Worm (Caenorhabditis elegans) whole organism, L3 larva: ENCODE results near the gene K09E9.7.

Experiments
- R02D3.7 ChIP-seq: fragments of 150-350 bp; optimal IDR thresholded peaks from 2 replicates; lab custom pipeline; 2014; ENCODE audit warnings: missing biosample characterization, missing genetic modification characterization
- ZK546.5 ChIP-seq: sonication (generic microtip); optimal IDR thresholded peaks from 2 replicates; lab custom pipeline; 2017; ENCODE audit warnings: missing biosample characterization, missing genetic modification characterization
- aly-2 ChIP-seq: fragments of 150-350 bp; optimal IDR thresholded peaks from 2 replicates; lab custom pipeline; 2014; ENCODE audit warnings: missing biosample characterization, missing genetic modification characterization
- ama-1 ChIP-seq: fragments of 150-350 bp; optimal IDR thresholded peaks from 2 replicates; lab custom pipeline; 2018
- ceh-28 ChIP-seq: fragments of 150-350 bp; optimal IDR thresholded peaks from 2 replicates; lab custom pipeline; 2014; ENCODE audit warnings: missing biosample characterization, missing genetic modification reagents, missing genetic modification characterization
- ceh-82 ChIP-seq: fragments of 150-350 bp; optimal IDR thresholded peaks from 2 replicates; lab custom pipeline; 2014; ENCODE audit warnings: missing biosample characterization, missing genetic modification characterization
- ceh-9 ChIP-seq: sonication (generic microtip); optimal IDR thresholded peaks from 2 replicates; lab custom pipeline; 2018; ENCODE audit warnings: missing biosample characterization, missing genetic modification characterization
- daf-12 ChIP-seq: fragments of 150-350 bp; optimal IDR thresholded peaks from 2 replicates; lab custom pipeline; 2014; ENCODE audit warnings: missing biosample characterization, missing genetic modification reagents, missing genetic modification characterization
- egl-27 ChIP-seq: sonication (generic microtip); optimal IDR thresholded peaks from 4 replicates; lab custom pipeline; 2017; ENCODE audit warnings: missing biosample characterization, missing genetic modification reagents, missing genetic modification characterization
- egl-5 ChIP-seq: fragments of 150-350 bp; optimal IDR thresholded peaks from 2 replicates; lab custom pipeline; 2017; ENCODE audit warnings: missing biosample characterization, missing genetic modification reagents, missing genetic modification characterization, inconsistent platforms
- elt-1 ChIP-seq: fragments of 150-350 bp; optimal IDR thresholded peaks from 2 replicates; lab custom pipeline; 2014; ENCODE audit warnings: missing biosample characterization, missing genetic modification characterization
- elt-2 ChIP-seq: sonication (generic microtip); optimal IDR thresholded peaks from 2 replicates; lab custom pipeline; 2016; ENCODE audit warnings: missing genetic modification reagents, mild to moderate bottlenecking, missing genetic modification characterization, missing compliant biosample characterization
- elt-3 ChIP-seq, 3 experiments: fragments of 150-350 bp in 1 of 3; sonication (generic microtip) in 2 of 3; optimal IDR thresholded peaks; 2 replicates in 2 of 3; 4 replicates in 1 of 3; lab custom pipeline; 2014 to 2017; ENCODE audit warnings: missing biosample characterization in 3 of 3, missing genetic modification characterization in 3 of 3
- eor-1 ChIP-seq, 2 experiments: fragments of 150-350 bp; optimal IDR thresholded peaks; 2 replicates each; lab custom pipeline; 2014 to 2018; ENCODE audit warnings: missing biosample characterization in 2 of 2, missing genetic modification characterization in 2 of 2
- fkh-10 ChIP-seq: sonication (generic microtip); optimal IDR thresholded peaks from 2 replicates; lab custom pipeline; 2017; ENCODE audit warnings: missing biosample characterization, missing genetic modification reagents, missing genetic modification characterization
- fkh-2 ChIP-seq: fragments of 150-350 bp; optimal IDR thresholded peaks from 2 replicates; lab custom pipeline; 2014; ENCODE audit warnings: missing biosample characterization, missing genetic modification reagents, missing genetic modification characterization
- fos-1 ChIP-seq: fragments of 150-350 bp; optimal IDR thresholded peaks from 2 replicates; lab custom pipeline; 2014; ENCODE audit warnings: missing biosample characterization, missing genetic modification characterization
- jun-1 ChIP-seq: fragments of 150-350 bp; optimal IDR thresholded peaks from 2 replicates; lab custom pipeline; 2014; ENCODE audit warnings: missing biosample characterization, missing genetic modification reagents, missing genetic modification characterization
- lin-15B ChIP-seq: fragments of 150-350 bp; optimal IDR thresholded peaks from 2 replicates; lab custom pipeline; 2014; ENCODE audit warnings: missing biosample characterization, missing genetic modification characterization
- lin-39 ChIP-seq: fragments of 150-350 bp; optimal IDR thresholded peaks from 2 replicates; lab custom pipeline; 2018; ENCODE audit warnings: missing biosample characterization, missing genetic modification reagents, missing genetic modification characterization
- lsy-12 ChIP-seq: sonication (generic microtip); optimal IDR thresholded peaks from 2 replicates; lab custom pipeline; 2016; ENCODE audit warnings: mild to moderate bottlenecking, missing genetic modification characterization, missing compliant biosample characterization
- mdl-1 ChIP-seq: fragments of 150-350 bp; optimal IDR thresholded peaks from 2 replicates; lab custom pipeline; 2014; ENCODE audit warnings: missing biosample characterization, missing genetic modification characterization
- mml-1 ChIP-seq: fragments of 150-350 bp; sonication (generic microtip); optimal IDR thresholded peaks from 3 replicates; lab custom pipeline; 2014; ENCODE audit warnings: missing biosample characterization, missing genetic modification characterization
- nfya-1 ChIP-seq: sonication (generic microtip); optimal IDR thresholded peaks from 2 replicates; lab custom pipeline; 2017; ENCODE audit warnings: missing genetic modification characterization, mild to moderate bottlenecking, missing compliant biosample characterization, antibody characterized with exemption, moderate library complexity; ENCODE audit not compliant: insufficient read depth
- nhr-11 ChIP-seq: fragments of 150-350 bp; optimal IDR thresholded peaks from 2 replicates; lab custom pipeline; 2014; ENCODE audit warnings: missing biosample characterization, missing genetic modification characterization
- nhr-12 ChIP-seq: fragments of 150-350 bp; optimal IDR thresholded peaks from 2 replicates; lab custom pipeline; 2014; ENCODE audit warnings: missing biosample characterization, missing genetic modification characterization
- nhr-23 ChIP-seq: fragments of 150-350 bp; optimal IDR thresholded peaks from 2 replicates; lab custom pipeline; 2014; ENCODE audit warnings: missing biosample characterization, missing genetic modification reagents, missing genetic modification characterization
- nhr-237 ChIP-seq: fragments of 150-350 bp; optimal IDR thresholded peaks from 2 replicates; lab custom pipeline; 2014; ENCODE audit warnings: missing biosample characterization, missing genetic modification characterization
- nhr-25 ChIP-seq: sonication (generic microtip); optimal IDR thresholded peaks from 2 replicates; lab custom pipeline; 2017; ENCODE audit warnings: missing biosample characterization, missing genetic modification characterization
- nhr-28 ChIP-seq: fragments of 150-350 bp; optimal IDR thresholded peaks from 2 replicates; lab custom pipeline; 2014; ENCODE audit warnings: missing biosample characterization, missing genetic modification characterization
- nhr-43 ChIP-seq: sonication (generic microtip); optimal IDR thresholded peaks from 2 replicates; lab custom pipeline; 2016; ENCODE audit warnings: mild to moderate bottlenecking, missing genetic modification characterization, missing compliant biosample characterization; ENCODE audit not compliant: poor library complexity, severe bottlenecking
- nhr-67 ChIP-seq: fragments of 150-350 bp; optimal IDR thresholded peaks from 2 replicates; lab custom pipeline; 2014; ENCODE audit warnings: missing biosample characterization, missing genetic modification characterization
- nhr-76 ChIP-seq: fragments of 150-350 bp; sonication (generic microtip); optimal IDR thresholded peaks from 5 replicates; lab custom pipeline; 2014; ENCODE audit warnings: missing biosample characterization, missing genetic modification characterization
- nhr-77 ChIP-seq: fragments of 150-350 bp; optimal IDR thresholded peaks from 2 replicates; lab custom pipeline; 2014; ENCODE audit warnings: missing biosample characterization, missing genetic modification characterization
- pqm-1 ChIP-seq: fragments of 150-350 bp; optimal IDR thresholded peaks from 2 replicates; lab custom pipeline; 2017; ENCODE audit warnings: missing biosample characterization, missing genetic modification characterization, inconsistent platforms
- sea-2 ChIP-seq: fragments of 150-350 bp; sonication (generic microtip); optimal IDR thresholded peaks from 4 replicates; lab custom pipeline; 2014; ENCODE audit warnings: missing biosample characterization, missing genetic modification reagents, missing genetic modification characterization
- skn-1 ChIP-seq: fragments of 150-350 bp; optimal IDR thresholded peaks from 2 replicates; lab custom pipeline; 2014; ENCODE audit warnings: missing biosample characterization, missing genetic modification characterization
- snpc-4 ChIP-seq: fragments of 150-350 bp; optimal IDR thresholded peaks from 2 replicates; lab custom pipeline; 2014; ENCODE audit warnings: missing biosample characterization, missing genetic modification characterization
- unc-39 ChIP-seq: sonication (generic microtip); optimal IDR thresholded peaks from 4 replicates; lab custom pipeline; 2017; ENCODE audit warnings: missing biosample characterization, missing genetic modification characterization
- unc-62 ChIP-seq: fragments of 150-350 bp; sonication (generic microtip); optimal IDR thresholded peaks from 4 replicates; lab custom pipeline; 2014; ENCODE audit warnings: missing biosample characterization, missing genetic modification reagents, missing genetic modification characterization
- ztf-11 ChIP-seq: fragments of 150-350 bp; optimal IDR thresholded peaks from 2 replicates; lab custom pipeline; 2014; ENCODE audit warnings: missing biosample characterization, missing genetic modification characterization

Gene K09E9.7

ce11 chrX:15633964-15634363 is 6.7 kb upstream of the K09E9.7 start:
- TF ChIP-seq elt-2 (no peak), ceh-9 (no peak), egl-27 (no peak), aly-2 (tag; lab: Kevin White, UChicago) (no peak), nfya-1 (tag; lab: Kevin White, UChicago) (peak; percentile 50), pqm-1 (tag; lab: Kevin White, UChicago) (no peak), nhr-23 (tag; lab: Kevin White, UChicago) (no peak), snpc-4 (no peak), R02D3.7 (tag; lab: Kevin White, UChicago) (no peak), unc-62 (GFP tag; lab: Kevin White, UChicago) (no peak), elt-1 (tag; lab: Kevin White, UChicago) (peak; percentile 17), nhr-76 (tag; lab: Kevin White, UChicago) (no peak), fkh-2 (no peak), nhr-43 (tag; lab: Kevin White, UChicago) (no peak), ceh-28 (no peak), ceh-82 (tag; lab: Kevin White, UChicago) (no peak), fkh-10 (GFP tag; lab: Kevin White, UChicago) (peak; percentile 77), nhr-12 (no peak), lin-39 (tag; lab: Kevin White, UChicago) (no peak), eor-1 (tag; optimal IDR thresholded peaks at IDR 0.05; lab: Kevin White, UChicago) (no peak), mml-1 (no peak), ZK546.5 (tag; lab: Kevin White, UChicago) (no peak), daf-12 (tag; lab: Kevin White, UChicago) (no peak), nhr-77 (no peak), mdl-1 (tag; lab: Kevin White, UChicago) (no peak), ama-1 (lab: Kevin White, UChicago) (no peak), nhr-11 (tag; lab: Kevin White, UChicago) (no peak), sea-2 (no peak), nhr-237 (tag; lab: Kevin White, UChicago) (no peak), lin-15B (no peak), fos-1 (tag; lab: Kevin White, UChicago) (no peak), lsy-12 (no peak), jun-1 (tag; lab: Kevin White, UChicago) (no peak), egl-5 (tag; lab: Kevin White, UChicago) (peak; percentile 20)

- no peak for TF ChIP-seq nhr-67 (tag; lab: Kevin White, UChicago)
- no peak for TF ChIP-seq ztf-11 (tag; lab: Kevin White, UChicago)
- TF ChIP-seq unc-39 (tag; lab: Kevin White, UChicago) = no peak
- TF ChIP-seq elt-3 (tag; optimal IDR thresholded peaks at IDR 0.05; lab: Kevin White, UChicago) = no peak
- TF ChIP-seq aly-2 (tag; lab: Kevin White, UChicago) = no peak
- TF ChIP-seq nhr-12 = no peak
- no peak for TF ChIP-seq elt-1 (tag; lab: Kevin White, UChicago)
- TF ChIP-seq lin-15B = no peak
- TF ChIP-seq nhr-28 (tag; lab: Kevin White, UChicago) = no peak
- TF ChIP-seq nhr-76 (tag; lab: Kevin White, UChicago) = no peak
- TF ChIP-seq nhr-25 (tag; lab: Kevin White, UChicago) = no peak
- TF ChIP-seq skn-1 (tag; lab: Kevin White, UChicago) = no peak
- no peak for TF ChIP-seq sea-2
- TF ChIP-seq eor-1 (tag; optimal IDR thresholded peaks at IDR 0.05; lab: Kevin White, UChicago) = no peak
Measured at ce11 chrX:15641380-15641779, 677 bp downstream of the K09E9.7 start.

- TF ChIP-seq nhr-76 (tag; lab: Kevin White, UChicago) (no peak), elt-2 (no peak), nhr-23 (tag; lab: Kevin White, UChicago) (no peak), sea-2 (no peak), eor-1 (tag; optimal IDR thresholded peaks at IDR 0.05; lab: Kevin White, UChicago) (no peak), unc-39 (tag; lab: Kevin White, UChicago) (no peak), elt-3 (tag; optimal IDR thresholded peaks at IDR 0.05; lab: Kevin White, UChicago) (no peak)
Measured at ce11 chrX:15642638-15643037, 1.9 kb downstream of the K09E9.7 start, which contains the start of gene H08J19.1. Gene H08J19.1 (plus strand): TSS chrX:15642938.
